Worm (Caenorhabditis elegans): ENCODE results near the gene str-101.

Gene str-101

ce11 chrV:15707982-15708381, 3.8 kb downstream of the str-101 start:
- TF ChIP-seq ceh-6 (GFP tag; optimal IDR thresholded peaks at IDR 0.05) (no peak), pros-1 (tag; optimal IDR thresholded peaks at IDR 0.05) (no peak), ceh-2 (tag; optimal IDR thresholded peaks at IDR 0.05) (no peak), pqm-1 (tag; optimal IDR thresholded peaks at IDR 0.05) (no peak), npax-4 (tag; optimal IDR thresholded peaks at IDR 0.05) (no peak), hlh-15 (tag; optimal IDR thresholded peaks at IDR 0.05) (no peak), elt-4 (tag; optimal IDR thresholded peaks at IDR 0.05) (no peak), ref-2 (tag; optimal IDR thresholded peaks at IDR 0.05) (no peak)

ce11 chrV:15704745-15705144, 7.1 kb downstream of the str-101 start, which contains the start of gene twk-34:
TSS of gene twk-34 (plus strand) at chrV:15704960.
- TF ChIP-seq T23F11.4 (GFP tag; optimal IDR thresholded peaks at IDR 0.05) (no peak), tbx-7 (tag; optimal IDR thresholded peaks at IDR 0.05) (no peak), rnt-1 (tag; optimal IDR thresholded peaks at IDR 0.05) (no peak), elt-4 (tag; optimal IDR thresholded peaks at IDR 0.05) (no peak), madf-2 (tag; optimal IDR thresholded peaks at IDR 0.05) (no peak), ceh-9 (tag; optimal IDR thresholded peaks at IDR 0.05) (no peak), K02D7.2 (tag; optimal IDR thresholded peaks at IDR 0.05) (no peak), hlh-15 (tag; optimal IDR thresholded peaks at IDR 0.05) (no peak), fkh-6 (tag; optimal IDR thresholded peaks at IDR 0.05) (no peak), dmd-4 (tag; optimal IDR thresholded peaks at IDR 0.05; ENCODE audit: borderline replicate concordance) (no peak), ceh-34 (tag; optimal IDR thresholded peaks at IDR 0.05) (no peak), gmeb-2 (tag; optimal IDR thresholded peaks at IDR 0.05) (no peak), hlh-13 (GFP tag; optimal IDR thresholded peaks at IDR 0.05) (no peak)

- TF ChIP-seq ceh-2 (tag; optimal IDR thresholded peaks at IDR 0.05), result no peak
Measured at ce11 chrV:15702263-15702662, 9.5 kb downstream of the str-101 start, which contains the start of gene nhr-53. TSS of gene nhr-53 (minus strand) at chrV:15702363.

ce11 chrV:15699799-15700198, 12.0 kb downstream of the str-101 start, which contains the start of gene nhr-199:
TSS of gene nhr-199 (minus strand) at chrV:15699899.
- TF ChIP-seq ama-1 (optimal IDR thresholded peaks at IDR 0.05), result no peak
- no peak for TF ChIP-seq zip-5 (tag; optimal IDR thresholded peaks at IDR 0.05)
- TF ChIP-seq tbx-7 (tag; optimal IDR thresholded peaks at IDR 0.05), result no peak
- TF ChIP-seq ahr-1 (tag; optimal IDR thresholded peaks at IDR 0.05), result no peak
- no peak for TF ChIP-seq elt-4 (tag; optimal IDR thresholded peaks at IDR 0.05)
- TF ChIP-seq lim-6 (tag; optimal IDR thresholded peaks at IDR 0.05), result no peak
- no peak for TF ChIP-seq C08G9.2 (tag; optimal IDR thresholded peaks at IDR 0.05)
- no peak for TF ChIP-seq ceh-18 (tag; optimal IDR thresholded peaks at IDR 0.05)
- TF ChIP-seq ttx-3 (tag; optimal IDR thresholded peaks at IDR 0.05), result no peak

ce11 chrV:15698099-15698498, 13.7 kb downstream of the str-101 start, which contains the start of gene srx-29:
TSS of gene srx-29 (minus strand) at chrV:15698199.
- TF ChIP-seq ceh-18 (tag; optimal IDR thresholded peaks at IDR 0.05) (no peak), tbx-2 (tag; optimal IDR thresholded peaks at IDR 0.05) (no peak), ztf-16 (tag; optimal IDR thresholded peaks at IDR 0.05) (no peak)

- no peak for TF ChIP-seq nhr-232 (tag; optimal IDR thresholded peaks at IDR 0.05)
- TF ChIP-seq elt-4 (tag; optimal IDR thresholded peaks at IDR 0.05), result no peak
- TF ChIP-seq ztf-16 (tag; optimal IDR thresholded peaks at IDR 0.05), result no peak
- TF ChIP-seq ttx-3 (tag; optimal IDR thresholded peaks at IDR 0.05), result no peak
Measured at ce11 chrV:15693682-15694081, 18.1 kb downstream of the str-101 start, which contains the start of gene nhr-198. TSS of gene nhr-198 (plus strand) at chrV:15693994.

ce11 chrV:15689952-15690351, 21.8 kb downstream of the str-101 start, which contains the start of gene nhr-268:
TSS of gene nhr-268 (plus strand) at chrV:15690252.
- no peak for TF ChIP-seq ceh-22 (tag; optimal IDR thresholded peaks at IDR 0.05)
- TF ChIP-seq unc-55 (GFP tag; optimal IDR thresholded peaks at IDR 0.05), result no peak
- TF ChIP-seq elt-2 (tag; optimal IDR thresholded peaks at IDR 0.05), result no peak
- TF ChIP-seq nhr-11 (tag; optimal IDR thresholded peaks at IDR 0.05), result no peak
- TF ChIP-seq ama-1 (optimal IDR thresholded peaks at IDR 0.05), result no peak
- no peak for TF ChIP-seq ahr-1 (tag; optimal IDR thresholded peaks at IDR 0.05)
- TF ChIP-seq fkh-6 (tag; optimal IDR thresholded peaks at IDR 0.05), result no peak
- no peak for TF ChIP-seq ztf-16 (tag; optimal IDR thresholded peaks at IDR 0.05)
- TF ChIP-seq zip-5 (tag; optimal IDR thresholded peaks at IDR 0.05), result no peak
- TF ChIP-seq ceh-6 (GFP tag; optimal IDR thresholded peaks at IDR 0.05), result no peak
- no peak for TF ChIP-seq C38D4.7 (GFP tag; optimal IDR thresholded peaks at IDR 0.05)
- no peak for TF ChIP-seq hlh-30 (tag; optimal IDR thresholded peaks at IDR 0.05; ENCODE audit: insufficient read depth)
- TF ChIP-seq dve-1 (tag; optimal IDR thresholded peaks at IDR 0.05), result no peak
- no peak for TF ChIP-seq gmeb-2 (tag; optimal IDR thresholded peaks at IDR 0.05)
- no peak for TF ChIP-seq hlh-6 (tag; optimal IDR thresholded peaks at IDR 0.05)
- no peak for TF ChIP-seq T23F11.4 (GFP tag; optimal IDR thresholded peaks at IDR 0.05)
- TF ChIP-seq unc-3 (GFP tag; conservative IDR thresholded peaks at IDR 0.05), result no peak
- TF ChIP-seq unc-3 (tag; optimal IDR thresholded peaks at IDR 0.05), result no peak
